Worm (Caenorhabditis elegans) whole organism, early embryonic: ENCODE results near the gene Y44A6D.6.

Experiments
- ceh-13 ChIP-seq: fragments of 200-800 bp; sonication (Bioruptor generic); optimal IDR thresholded peaks from 2 replicates; lab custom pipeline; 2018; ENCODE audit warnings: mild to moderate bottlenecking, missing genetic modification characterization, missing compliant biosample characterization
- flt-1 ChIP-seq: fragments of 200-800 bp; sonication (Bioruptor generic); IDR thresholded peaks from 2 replicates; pipeline ENCODE4 v1.3.6; 2022; ENCODE audit warnings: missing genetic modification characterization, missing compliant biosample characterization
- hnd-1 ChIP-seq: sonication (generic microtip); optimal IDR thresholded peaks from 2 replicates; lab custom pipeline; 2016; ENCODE audit warnings: missing genetic modification characterization, missing compliant biosample characterization

DNA sequence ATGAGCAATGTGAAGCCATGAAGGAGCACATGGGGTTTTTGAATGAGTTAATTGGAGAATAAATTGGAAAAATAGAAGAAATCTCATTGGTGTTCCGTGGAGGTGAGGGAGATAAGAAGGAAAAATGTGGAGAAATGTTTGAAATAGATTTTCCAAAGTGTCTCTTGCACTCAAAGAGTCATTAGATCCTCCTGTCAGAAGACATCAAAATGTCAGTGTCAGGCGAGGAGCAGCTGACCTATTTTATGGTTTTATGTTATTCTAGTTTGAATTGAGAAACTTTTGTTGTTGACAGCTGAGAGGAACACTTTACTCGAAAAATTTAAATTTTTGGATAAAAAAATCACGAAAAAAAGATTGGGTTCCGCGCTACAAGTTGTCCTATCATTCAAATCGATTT is 43.4 kb downstream of the Y44A6D.6 start, which contains the start of gene clec-264:
- TF ChIP-seq flt-1 (GFP tag; lab: Robert Waterston, UW) (no peak), hnd-1 (tag; lab: Kevin White, UChicago) (no peak), ceh-13 (GFP tag; lab: Kevin White, UChicago) (no peak)
